Fruit fly (Drosophila melanogaster) whole organism, embryonic: ENCODE data around the gene CG34327.

Source experiments
- Abd-B ChIP-seq: fragments of 200-800 bp; sonication (Bioruptor generic); optimal IDR thresholded peaks from 2 replicates; lab custom pipeline; 2018; ENCODE audit warnings: missing biosample characterization, mild to moderate bottlenecking, missing genetic modification characterization, moderate library complexity
- Asciz ChIP-seq: fragments of 200-800 bp; sonication (Bioruptor generic); optimal IDR thresholded peaks from 2 replicates; lab custom pipeline; 2017; ENCODE audit warnings: missing biosample characterization, mild to moderate bottlenecking, missing genetic modification characterization, missing genetic modification reagents
- Bgb ChIP-seq: fragments of 200-800 bp; sonication (Bioruptor generic); IDR thresholded peaks from 2 replicates; pipeline ENCODE4 v1.3.6; 2022; ENCODE audit warnings: missing biosample characterization, missing genetic modification characterization; ENCODE audit not compliant: partially characterized antibody
- Bteb2 ChIP-seq: fragments of 200-800 bp; sonication (Bioruptor generic); optimal IDR thresholded peaks from 2 replicates; lab custom pipeline; 2016; ENCODE audit warnings: missing biosample characterization, missing genetic modification characterization
- CG10267 ChIP-seq: fragments of 200-800 bp; sonication (Bioruptor generic); optimal IDR thresholded peaks from 2 replicates; lab custom pipeline; 2018; ENCODE audit warnings: missing biosample characterization, mild to moderate bottlenecking, missing genetic modification characterization, moderate library complexity
- CG10366 ChIP-seq: fragments of 200-800 bp; sonication (Bioruptor generic); IDR thresholded peaks from 2 replicates; pipeline ENCODE4 v1.3.6; 2022; ENCODE audit warnings: missing biosample characterization, missing genetic modification characterization
- CG11398 ChIP-seq: fragments of 200-800 bp; sonication (Bioruptor generic); optimal IDR thresholded peaks from 2 replicates; lab custom pipeline; 2016; ENCODE audit warnings: missing biosample characterization, missing genetic modification characterization
- CG11723 ChIP-seq: fragments of 200-800 bp; sonication (Bioruptor generic); optimal IDR thresholded peaks from 2 replicates; lab custom pipeline; 2017; ENCODE audit warnings: missing biosample characterization, mild to moderate bottlenecking, missing genetic modification characterization
- CG12659 ChIP-seq: fragments of 200-800 bp; sonication (Bioruptor generic); optimal IDR thresholded peaks from 3 replicates; lab custom pipeline; 2017; ENCODE audit warnings: mild to moderate bottlenecking, missing biosample characterization, missing genetic modification reagents, missing genetic modification characterization
- CG12942 ChIP-seq: fragments of 200-800 bp; sonication (Bioruptor generic); optimal IDR thresholded peaks from 3 replicates; lab custom pipeline; 2016; ENCODE audit warnings: missing biosample characterization, missing genetic modification characterization
- CG13894 ChIP-seq: fragments of 200-800 bp; sonication (Bioruptor generic); optimal IDR thresholded peaks from 3 replicates; lab custom pipeline; 2018; ENCODE audit warnings: missing biosample characterization, mild to moderate bottlenecking, missing genetic modification characterization, moderate library complexity
- CG16779 ChIP-seq: fragments of 200-800 bp; sonication (Bioruptor generic); IDR thresholded peaks from 2 replicates; pipeline ENCODE4 v1.3.6; 2022; ENCODE audit warnings: missing biosample characterization, missing genetic modification characterization
- CG18764 ChIP-seq: fragments of 200-800 bp; sonication (Bioruptor generic); optimal IDR thresholded peaks from 3 replicates; lab custom pipeline; 2016; ENCODE audit warnings: missing biosample characterization, missing genetic modification characterization
- CG2120 ChIP-seq: fragments of 200-800 bp; sonication (Bioruptor generic); optimal IDR thresholded peaks from 3 replicates; lab custom pipeline; 2016; ENCODE audit warnings: missing biosample characterization, missing genetic modification characterization
- CG2875 ChIP-seq: fragments of 200-800 bp; sonication (Bioruptor generic); optimal IDR thresholded peaks from 2 replicates; lab custom pipeline; 2017; ENCODE audit warnings: missing biosample characterization, mild to moderate bottlenecking, missing genetic modification characterization, missing genetic modification reagents
- CG3065 ChIP-seq: fragments of 200-800 bp; sonication (Bioruptor generic); optimal IDR thresholded peaks from 2 replicates; lab custom pipeline; 2016; ENCODE audit warnings: missing biosample characterization, missing genetic modification characterization
- CG32772 ChIP-seq: fragments of 200-800 bp; sonication (Bioruptor generic); IDR thresholded peaks from 2 replicates; pipeline ENCODE4 v1.3.6; 2022; ENCODE audit warnings: missing biosample characterization, missing genetic modification characterization
- CG3281 ChIP-seq: fragments of 200-800 bp; sonication (Bioruptor generic); optimal IDR thresholded peaks from 3 replicates; lab custom pipeline; 2017; ENCODE audit warnings: missing biosample characterization, mild to moderate bottlenecking, missing genetic modification characterization
- CG34422 ChIP-seq: fragments of 200-800 bp; sonication (Bioruptor generic); IDR thresholded peaks from 3 replicates; pipeline ENCODE4 v1.3.6; 2022; ENCODE audit warnings: missing biosample characterization, missing genetic modification characterization
- CG6683 ChIP-seq: fragments of 200-800 bp; sonication (Bioruptor generic); optimal IDR thresholded peaks from 2 replicates; lab custom pipeline; 2017; ENCODE audit warnings: missing biosample characterization, mild to moderate bottlenecking, missing genetic modification characterization, missing genetic modification reagents
- CG6791 ChIP-seq: fragments of 200-800 bp; sonication (Bioruptor generic); IDR thresholded peaks from 3 replicates; pipeline ENCODE4 v1.3.6; 2022; ENCODE audit warnings: missing biosample characterization, missing genetic modification characterization; ENCODE audit not compliant: partially characterized antibody
- CG8478 ChIP-seq: fragments of >200 bp; optimal IDR thresholded peaks from 2 replicates; lab custom pipeline; 2018
- CG9609 ChIP-seq: fragments of 200-800 bp; sonication (Bioruptor generic); optimal IDR thresholded peaks from 3 replicates; lab custom pipeline; 2016; ENCODE audit warnings: missing biosample characterization, missing genetic modification characterization
- HLH3B ChIP-seq: fragments of 200-800 bp; sonication (Bioruptor generic); IDR thresholded peaks from 2 replicates; pipeline ENCODE4 v1.3.6; 2022; ENCODE audit warnings: missing biosample characterization, missing genetic modification characterization
- Jarid2 ChIP-seq: fragments of 200-800 bp; sonication (Bioruptor generic); optimal IDR thresholded peaks from 3 replicates; lab custom pipeline; 2017; ENCODE audit warnings: mild to moderate bottlenecking, missing biosample characterization, missing genetic modification reagents, missing genetic modification characterization
- MBD-R2 ChIP-seq: fragments of 200-800 bp; sonication (Bioruptor generic); IDR thresholded peaks from 2 replicates; pipeline ENCODE4 v1.3.6; 2022; ENCODE audit warnings: missing biosample characterization, missing genetic modification characterization
- Mrtf ChIP-seq: fragments of 200-800 bp; sonication (Bioruptor generic); IDR thresholded peaks from 3 replicates; pipeline ENCODE4 v1.3.6; 2022; ENCODE audit warnings: missing biosample characterization, missing genetic modification characterization
- NC2α ChIP-seq: fragments of 200-800 bp; sonication (Bioruptor generic); optimal IDR thresholded peaks from 2 replicates; lab custom pipeline; 2016; ENCODE audit warnings: missing biosample characterization, missing genetic modification characterization
- NK7.1 ChIP-seq: fragments of 200-800 bp; sonication (Bioruptor generic); optimal IDR thresholded peaks from 3 replicates; lab custom pipeline; 2016; ENCODE audit warnings: missing biosample characterization, missing genetic modification characterization
- Neu2 ChIP-seq: fragments of 200-800 bp; sonication (Bioruptor generic); optimal IDR thresholded peaks from 3 replicates; lab custom pipeline; 2016; ENCODE audit warnings: missing biosample characterization, missing genetic modification characterization, borderline replicate concordance
- Sox102F ChIP-seq: fragments of 200-800 bp; sonication (Bioruptor generic); optimal IDR thresholded peaks from 2 replicates; lab custom pipeline; 2018; ENCODE audit warnings: missing biosample characterization, mild to moderate bottlenecking, missing genetic modification characterization, moderate library complexity
- Sry-β ChIP-seq: fragments of 200-800 bp; sonication (Bioruptor generic); optimal IDR thresholded peaks from 2 replicates; lab custom pipeline; 2018; ENCODE audit warnings: missing biosample characterization, mild to moderate bottlenecking, missing genetic modification characterization, moderate library complexity
- Trl ChIP-seq, 3 experiments: fragments of >200 bp in 2 of 3; fragments of 200-800 bp in 1 of 3; sonication (Bioruptor generic) in 1 of 3; optimal IDR thresholded peaks; 2 replicates in 1 of 3; 3 replicates in 2 of 3; lab custom pipeline; 2016 to 2017; ENCODE audit warnings: missing biosample characterization in 1 of 3, missing genetic modification characterization in 1 of 3
- abd-A ChIP-seq: fragments of 200-800 bp; sonication (Bioruptor generic); optimal IDR thresholded peaks from 3 replicates; lab custom pipeline; 2019; ENCODE audit warnings: missing biosample characterization, mild to moderate bottlenecking, missing genetic modification characterization, moderate library complexity
- ac ChIP-seq: fragments of 200-800 bp; sonication (Bioruptor generic); optimal IDR thresholded peaks from 3 replicates; lab custom pipeline; 2017; ENCODE audit warnings: missing biosample characterization, mild to moderate bottlenecking, missing genetic modification characterization
- bowl ChIP-seq: fragments of 200-800 bp; sonication (Bioruptor generic); IDR thresholded peaks from 2 replicates; pipeline ENCODE4 v1.3.6; 2022; ENCODE audit warnings: missing biosample characterization, missing genetic modification characterization
- cas ChIP-seq: fragments of 200-800 bp; sonication (Bioruptor generic); IDR thresholded peaks from 2 replicates; pipeline ENCODE4 v1.3.6; 2022; ENCODE audit warnings: missing biosample characterization, missing genetic modification characterization
- dan ChIP-seq: fragments of 200-800 bp; sonication (Bioruptor generic); IDR thresholded peaks from 2 replicates; pipeline ENCODE4 v1.3.6; 2022; ENCODE audit warnings: missing biosample characterization, missing genetic modification characterization
- exex ChIP-seq: fragments of 200-800 bp; sonication (Bioruptor generic); optimal IDR thresholded peaks from 4 replicates; lab custom pipeline; 2018; ENCODE audit warnings: missing biosample characterization, mild to moderate bottlenecking, missing genetic modification characterization, moderate library complexity
- gfzf ChIP-seq: fragments of 200-800 bp; sonication (Bioruptor generic); optimal IDR thresholded peaks from 2 replicates; lab custom pipeline; 2016; ENCODE audit warnings: missing biosample characterization, mild to moderate bottlenecking, missing genetic modification characterization, moderate library complexity
- grau ChIP-seq: fragments of 200-800 bp; optimal IDR thresholded peaks from 3 replicates; lab custom pipeline; 2019; ENCODE audit warnings: missing biosample characterization, mild to moderate bottlenecking, missing genetic modification characterization, moderate library complexity
- gt ChIP-seq: fragments of 200-800 bp; sonication (Bioruptor generic); IDR thresholded peaks from 2 replicates; pipeline ENCODE4 v1.3.6; 2022; ENCODE audit warnings: missing biosample characterization, missing genetic modification characterization
- hb ChIP-seq: fragments of 200-800 bp; sonication (Bioruptor generic); IDR thresholded peaks from 3 replicates; pipeline ENCODE4 v1.3.6; 2022; ENCODE audit warnings: missing biosample characterization, missing genetic modification characterization; ENCODE audit not compliant: partially characterized antibody
- jumu ChIP-seq: fragments of 200-800 bp; sonication (Bioruptor generic); optimal IDR thresholded peaks from 3 replicates; lab custom pipeline; 2016; ENCODE audit warnings: missing biosample characterization, missing genetic modification characterization
- nmo ChIP-seq: fragments of 200-800 bp; sonication (Bioruptor generic); optimal IDR thresholded peaks from 2 replicates; lab custom pipeline; 2018; ENCODE audit warnings: missing biosample characterization, mild to moderate bottlenecking, missing genetic modification characterization, moderate library complexity
- seq ChIP-seq: fragments of 200-800 bp; sonication (Bioruptor generic); IDR thresholded peaks from 2 replicates; pipeline ENCODE4 v1.3.6; 2022; ENCODE audit warnings: missing biosample characterization, missing genetic modification characterization
- sima ChIP-seq: fragments of 200-800 bp; sonication (Bioruptor generic); optimal IDR thresholded peaks from 2 replicates; lab custom pipeline; 2016; ENCODE audit warnings: missing biosample characterization, missing genetic modification characterization
- slp2 ChIP-seq: fragments of 200-800 bp; sonication (Bioruptor generic); optimal IDR thresholded peaks from 2 replicates; lab custom pipeline; 2016; ENCODE audit warnings: missing biosample characterization, missing genetic modification characterization
- trh ChIP-seq: fragments of 200-800 bp; sonication (Bioruptor generic); optimal IDR thresholded peaks from 2 replicates; lab custom pipeline; 2016; ENCODE audit warnings: missing biosample characterization, missing genetic modification characterization
- vfl ChIP-seq: fragments of 200-800 bp; sonication (Bioruptor generic); optimal IDR thresholded peaks from 2 replicates; lab custom pipeline; 2016; ENCODE audit warnings: missing biosample characterization, missing genetic modification characterization
- zf30C ChIP-seq: fragments of 200-800 bp; sonication (Bioruptor generic); optimal IDR thresholded peaks from 3 replicates; lab custom pipeline; 2018; ENCODE audit warnings: missing biosample characterization, mild to moderate bottlenecking, missing genetic modification characterization

Gene CG34327

DNA sequence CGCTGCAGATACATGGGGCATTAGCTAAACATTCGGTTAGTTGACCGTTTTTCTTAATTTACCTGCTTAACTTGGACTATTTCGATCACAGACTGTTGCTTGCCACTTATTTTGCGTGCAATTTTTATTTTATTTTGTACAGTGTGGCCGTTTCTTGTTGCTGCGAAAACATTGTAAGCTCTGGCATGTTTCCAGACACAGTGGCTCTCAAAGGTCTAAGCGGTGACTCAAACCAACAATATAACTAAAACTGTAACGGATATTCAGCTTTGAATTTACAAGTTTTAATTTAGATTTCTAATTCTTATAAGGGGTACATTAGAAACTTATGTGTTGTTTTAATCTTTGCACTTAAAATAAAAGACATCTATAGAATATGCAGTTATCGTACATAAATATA lies 25.7 kb upstream of the CG34327 start, which contains the start of gene CG8675 (continued):
- TF ChIP-seq CG32772 (GFP tag; lab: Robert Waterston, UW) (no peak), gfzf (GFP tag; lab: Kevin White, UChicago) (peak; percentile 92), CG3065 (GFP tag; lab: Kevin White, UChicago) (no peak), trh (GFP tag; lab: Kevin White, UChicago) (no peak), CG12659 (GFP tag; lab: Kevin White, UChicago) (peak; percentile 2), zf30C (GFP tag; lab: Kevin White, UChicago) (peak; percentile 8), CG2875 (no peak), CG3281 (GFP tag; lab: Kevin White, UChicago) (no peak), CG6683 (GFP tag; lab: Kevin White, UChicago) (no peak), CG8478 (lab: Kevin White, UChicago) (no peak), Neu2 (no peak), slp2 (GFP tag; lab: Kevin White, UChicago) (no peak), NC2α (GFP tag; lab: Kevin White, UChicago) (no peak), CG16779 (GFP tag; lab: Robert Waterston, UW) (no peak), sima (GFP tag; lab: Kevin White, UChicago) (no peak), hb (GFP tag; lab: Robert Waterston, UW) (no peak), CG34422 (GFP tag; lab: Robert Waterston, UW) (no peak), CG10267 (tag; lab: Kevin White, UChicago) (peak; percentile 7), CG13894 (tag; lab: Kevin White, UChicago) (no peak), Asciz (no peak), Sox102F (no peak), abd-A (tag; lab: Kevin White, UChicago) (no peak), NK7.1 (GFP tag; lab: Kevin White, UChicago) (no peak), grau (tag; lab: Kevin White, UChicago) (no peak), CG11723 (GFP tag; lab: Kevin White, UChicago) (no peak), CG6791 (GFP tag; lab: Robert Waterston, UW) (0 out of 3 replicates have a peak, but pooled peaks have one; percentile 41), CG18764 (GFP tag; lab: Kevin White, UChicago) (no peak), vfl (GFP tag; lab: Kevin White, UChicago) (no peak), Bgb (GFP tag; lab: Robert Waterston, UW) (0 out of 2 replicates have a peak, but pooled peaks have one; percentile 27), cas (no peak), Sry-β (no peak), Jarid2 (no peak), bowl (GFP tag; lab: Robert Waterston, UW) (no peak), Bteb2 (GFP tag; lab: Kevin White, UChicago) (no peak), CG2120 (GFP tag; lab: Kevin White, UChicago) (no peak), Trl (optimal IDR thresholded peaks at IDR 0.05; lab: Kevin White, UChicago) (no peak), Trl (GFP tag; optimal IDR thresholded peaks at IDR 0.05; lab: Kevin White, UChicago) (no peak), CG11398 (no peak), gt (GFP tag; lab: Robert Waterston, UW) (no peak), exex (no peak), CG9609 (no peak), MBD-R2 (peak; percentile 73), jumu (GFP tag; lab: Kevin White, UChicago) (no peak), ac (no peak), CG10366 (GFP tag; lab: Robert Waterston, UW) (no peak), Abd-B (GFP tag; lab: Kevin White, UChicago) (peak; percentile 1), dan (GFP tag; lab: Robert Waterston, UW) (no peak), HLH3B (GFP tag; lab: Robert Waterston, UW) (no peak), seq (GFP tag; lab: Robert Waterston, UW) (no peak), CG12942 (no peak), nmo (peak; percentile 19), Mrtf (GFP tag; lab: Robert Waterston, UW) (no peak)
